Fruit fly (Drosophila melanogaster) whole organism, prepupa: ENCODE measurements around the gene Sems.

Experiments
- Blimp-1 ChIP-seq: fragments of 200-800 bp; sonication (Bioruptor generic); optimal IDR thresholded peaks from 3 replicates; lab custom pipeline; 2017; ENCODE audit warnings: missing biosample characterization, missing genetic modification characterization, mild to moderate bottlenecking, moderate library complexity, missing genetic modification reagents
- CG10669 ChIP-seq: fragments of 200-800 bp; sonication (Bioruptor generic); optimal IDR thresholded peaks from 3 replicates; lab custom pipeline; 2018; ENCODE audit warnings: missing biosample characterization, mild to moderate bottlenecking, missing genetic modification characterization, moderate library complexity
- CG11294 ChIP-seq: fragments of 200-800 bp; sonication (Bioruptor generic); IDR thresholded peaks from 2 replicates; pipeline ENCODE4 v1.3.6; 2022; ENCODE audit warnings: missing biosample characterization, missing genetic modification characterization
- CG11762 ChIP-seq: fragments of 200-800 bp; sonication (Bioruptor generic); optimal IDR thresholded peaks from 3 replicates; lab custom pipeline; 2016; ENCODE audit warnings: missing biosample characterization, missing genetic modification characterization; ENCODE audit not compliant: insufficient read depth
- CG1621 ChIP-seq: fragments of 200-800 bp; sonication (Bioruptor generic); optimal IDR thresholded peaks from 3 replicates; lab custom pipeline; 2018; ENCODE audit warnings: missing biosample characterization, mild to moderate bottlenecking, missing genetic modification characterization
- CG16779 ChIP-seq: fragments of 200-800 bp; sonication (Bioruptor generic); optimal IDR thresholded peaks from 3 replicates; lab custom pipeline; 2017; ENCODE audit warnings: missing biosample characterization, mild to moderate bottlenecking, missing genetic modification characterization
- CG3032 ChIP-seq: fragments of 200-800 bp; optimal IDR thresholded peaks from 2 replicates; lab custom pipeline; 2019; ENCODE audit warnings: missing biosample characterization, mild to moderate bottlenecking, missing genetic modification characterization, moderate library complexity
- CG31627 ChIP-seq: fragments of 200-800 bp; sonication (Bioruptor generic); optimal IDR thresholded peaks from 3 replicates; lab custom pipeline; 2016; ENCODE audit warnings: missing biosample characterization, missing genetic modification characterization
- CG32006 ChIP-seq: fragments of 200-800 bp; sonication (Bioruptor generic); optimal IDR thresholded peaks from 3 replicates; lab custom pipeline; 2017; ENCODE audit warnings: missing biosample characterization, mild to moderate bottlenecking, missing genetic modification characterization
- CG34406 ChIP-seq: fragments of 200-800 bp; sonication (Bioruptor generic); optimal IDR thresholded peaks from 3 replicates; lab custom pipeline; 2016; ENCODE audit warnings: missing biosample characterization, missing genetic modification characterization
- CG3919 ChIP-seq: fragments of 200-800 bp; sonication (Bioruptor generic); optimal IDR thresholded peaks from 3 replicates; lab custom pipeline; 2016; ENCODE audit warnings: missing biosample characterization, missing genetic modification characterization
- CG4318 ChIP-seq: fragments of 200-800 bp; sonication (Bioruptor generic); optimal IDR thresholded peaks from 3 replicates; lab custom pipeline; 2017; ENCODE audit warnings: missing biosample characterization, mild to moderate bottlenecking, missing genetic modification characterization
- CG6276 ChIP-seq: fragments of 200-800 bp; sonication (Bioruptor generic); optimal IDR thresholded peaks from 2 replicates; lab custom pipeline; 2017; ENCODE audit warnings: missing biosample characterization, mild to moderate bottlenecking, missing genetic modification characterization
- CG6792 ChIP-seq: fragments of 200-800 bp; sonication (Bioruptor generic); optimal IDR thresholded peaks from 3 replicates; lab custom pipeline; 2016; ENCODE audit warnings: missing biosample characterization, missing genetic modification characterization
- CG6854 ChIP-seq: fragments of 200-800 bp; sonication (Bioruptor generic); optimal IDR thresholded peaks from 2 replicates; lab custom pipeline; 2017; ENCODE audit warnings: missing biosample characterization, mild to moderate bottlenecking, missing genetic modification characterization
- CG7368 ChIP-seq: fragments of 200-800 bp; sonication (Bioruptor generic); optimal IDR thresholded peaks from 3 replicates; lab custom pipeline; 2016; ENCODE audit warnings: missing biosample characterization, missing genetic modification characterization
- CG8319 ChIP-seq: fragments of 200-800 bp; sonication (Bioruptor generic); optimal IDR thresholded peaks from 3 replicates; lab custom pipeline; 2016; ENCODE audit warnings: missing biosample characterization, missing genetic modification characterization
- CG8632 ChIP-seq: fragments of 200-800 bp; sonication (Bioruptor generic); optimal IDR thresholded peaks from 3 replicates; lab custom pipeline; 2016; ENCODE audit warnings: missing biosample characterization, missing genetic modification characterization
- CG9139 ChIP-seq: fragments of 200-800 bp; sonication (Bioruptor generic); optimal IDR thresholded peaks from 3 replicates; lab custom pipeline; 2017; ENCODE audit warnings: missing biosample characterization, mild to moderate bottlenecking, missing genetic modification characterization
- Eip78C ChIP-seq: fragments of 200-800 bp; sonication (Bioruptor generic); peaks from one replicate; lab custom pipeline; 2016; ENCODE audit warnings: missing biosample characterization, missing genetic modification characterization
- Eip93F ChIP-seq: fragments of 200-800 bp; sonication (Bioruptor generic); optimal IDR thresholded peaks from 2 replicates; lab custom pipeline; 2016; ENCODE audit warnings: missing biosample characterization, mild to moderate bottlenecking, missing genetic modification characterization
- Ets21C ChIP-seq: fragments of 200-800 bp; sonication (Bioruptor generic); optimal IDR thresholded peaks from 3 replicates; lab custom pipeline; 2016; ENCODE audit warnings: missing biosample characterization, missing genetic modification characterization
- Gug ChIP-seq: fragments of 200-800 bp; sonication (Bioruptor generic); IDR thresholded peaks from 2 replicates; pipeline ENCODE4 v1.3.6; 2022; ENCODE audit warnings: missing biosample characterization, missing genetic modification characterization
- Hr38 ChIP-seq: sonication (Bioruptor generic); optimal IDR thresholded peaks from 2 replicates; lab custom pipeline; 2016; ENCODE audit warnings: missing biosample characterization, missing genetic modification characterization
- Hr39 ChIP-seq: fragments of 200-800 bp; sonication (Bioruptor generic); optimal IDR thresholded peaks from 2 replicates; lab custom pipeline; 2016; ENCODE audit warnings: missing biosample characterization, missing genetic modification characterization
- Hr4 ChIP-seq: fragments of 200-800 bp; sonication (Bioruptor generic); optimal IDR thresholded peaks from 3 replicates; lab custom pipeline; 2016; ENCODE audit warnings: missing biosample characterization, missing genetic modification characterization
- Lpt ChIP-seq: fragments of 200-800 bp; sonication (Bioruptor generic); optimal IDR thresholded peaks from 3 replicates; lab custom pipeline; 2016; ENCODE audit warnings: missing biosample characterization, missing genetic modification characterization
- Met ChIP-seq: fragments of 200-800 bp; sonication (Bioruptor generic); optimal IDR thresholded peaks from 3 replicates; lab custom pipeline; 2016; ENCODE audit warnings: missing biosample characterization, missing genetic modification characterization
- OdsH ChIP-seq: fragments of 200-800 bp; sonication (Bioruptor generic); optimal IDR thresholded peaks from 3 replicates; lab custom pipeline; 2016; ENCODE audit warnings: missing biosample characterization, missing genetic modification characterization
- Smox ChIP-seq: fragments of 200-800 bp; sonication (Bioruptor generic); optimal IDR thresholded peaks from 3 replicates; lab custom pipeline; 2016; ENCODE audit warnings: missing biosample characterization, missing genetic modification characterization
- Sox102F ChIP-seq: fragments of 200-800 bp; sonication (Bioruptor generic); optimal IDR thresholded peaks from 2 replicates; lab custom pipeline; 2016; ENCODE audit warnings: missing biosample characterization, mild to moderate bottlenecking, missing genetic modification characterization
- Sox14 ChIP-seq: fragments of 200-800 bp; sonication (Bioruptor generic); optimal IDR thresholded peaks from 3 replicates; lab custom pipeline; 2016; ENCODE audit warnings: missing biosample characterization, missing genetic modification characterization
- Sox15 ChIP-seq: fragments of 200-800 bp; sonication (Bioruptor generic); optimal IDR thresholded peaks from 3 replicates; lab custom pipeline; 2016; ENCODE audit warnings: missing biosample characterization, missing genetic modification characterization
- achi ChIP-seq: fragments of 200-800 bp; sonication (Bioruptor generic); optimal IDR thresholded peaks from 3 replicates; lab custom pipeline; 2016; ENCODE audit warnings: missing biosample characterization, missing genetic modification characterization
- acj6 ChIP-seq: fragments of 200-800 bp; sonication (Bioruptor generic); optimal IDR thresholded peaks from 3 replicates; lab custom pipeline; 2016; ENCODE audit warnings: missing biosample characterization, missing genetic modification characterization
- dsx ChIP-seq: fragments of 200-800 bp; optimal IDR thresholded peaks from 3 replicates; lab custom pipeline; 2019; ENCODE audit warnings: missing biosample characterization, mild to moderate bottlenecking, missing genetic modification characterization, moderate library complexity; ENCODE audit not compliant: poor library complexity, severe bottlenecking
- eg ChIP-seq: fragments of 200-800 bp; sonication (Bioruptor generic); IDR thresholded peaks from 3 replicates; pipeline ENCODE4 v1.3.6; 2022; ENCODE audit warnings: missing biosample characterization, missing genetic modification characterization
- esn ChIP-seq: fragments of 200-800 bp; sonication (Bioruptor generic); optimal IDR thresholded peaks from 2 replicates; lab custom pipeline; 2016; ENCODE audit warnings: missing biosample characterization, mild to moderate bottlenecking, missing genetic modification characterization, moderate library complexity
- fd85E ChIP-seq: fragments of 200-800 bp; sonication (Bioruptor generic); optimal IDR thresholded peaks from 3 replicates; lab custom pipeline; 2016; ENCODE audit warnings: missing biosample characterization, missing genetic modification characterization
- fkh ChIP-seq: fragments of 200-800 bp; sonication (Bioruptor generic); optimal IDR thresholded peaks from 3 replicates; lab custom pipeline; 2017; ENCODE audit warnings: missing biosample characterization, mild to moderate bottlenecking, missing genetic modification characterization, moderate library complexity
- lz ChIP-seq: fragments of 200-800 bp; sonication (Bioruptor generic); optimal IDR thresholded peaks from 3 replicates; lab custom pipeline; 2016; ENCODE audit warnings: missing biosample characterization, missing genetic modification characterization
- net ChIP-seq: fragments of 200-800 bp; sonication (Bioruptor generic); optimal IDR thresholded peaks from 3 replicates; lab custom pipeline; 2016; ENCODE audit warnings: missing biosample characterization, missing genetic modification characterization
- salr ChIP-seq, 2 experiments: fragments of 200-800 bp; sonication (Bioruptor generic); optimal IDR thresholded peaks; 3 replicates each; lab custom pipeline; 2016 to 2018; ENCODE audit warnings: missing biosample characterization in 2 of 2, missing genetic modification characterization in 2 of 2, mild to moderate bottlenecking in 1 of 2
- ss ChIP-seq, 2 experiments: fragments of 200-800 bp; sonication (Bioruptor generic); optimal IDR thresholded peaks; 2 replicates in 1 of 2; 3 replicates in 1 of 2; lab custom pipeline; 2017 to 2018; ENCODE audit warnings: mild to moderate bottlenecking in 2 of 2, missing biosample characterization in 2 of 2, missing genetic modification characterization in 2 of 2, moderate library complexity in 1 of 2
- svp ChIP-seq: fragments of 200-800 bp; sonication (Bioruptor generic); peaks from one replicate; lab custom pipeline; 2016; ENCODE audit warnings: missing biosample characterization, missing genetic modification characterization
- topi ChIP-seq: fragments of 200-800 bp; sonication (Bioruptor generic); optimal IDR thresholded peaks from 3 replicates; lab custom pipeline; 2016; ENCODE audit warnings: missing biosample characterization, missing genetic modification characterization
- vri ChIP-seq: fragments of 200-800 bp; sonication (Bioruptor generic); optimal IDR thresholded peaks from 3 replicates; lab custom pipeline; 2016; ENCODE audit warnings: missing biosample characterization, mild to moderate bottlenecking, missing genetic modification characterization

The Sems gene

dm6 chr3L:20950136-20950499 is 6.4 kb downstream of the Sems start (continued):
- TF ChIP-seq CG32006, result peak; percentile 94
- TF ChIP-seq Hr4, result peak; percentile 92
- TF ChIP-seq CG3919 (GFP tag; lab: Kevin White, UChicago), result peak; percentile 97
- peak; percentile 97 for TF ChIP-seq topi (GFP tag; lab: Kevin White, UChicago)
- TF ChIP-seq net (GFP tag; lab: Kevin White, UChicago), result peak; percentile 93
- TF ChIP-seq Sox14 (GFP tag; lab: Kevin White, UChicago), result peak; percentile 97
- TF ChIP-seq CG7368 (GFP tag; lab: Kevin White, UChicago), result peak; percentile 86
- TF ChIP-seq achi (GFP tag; lab: Kevin White, UChicago), result peak; percentile 96
- TF ChIP-seq CG9139 (GFP tag; lab: Kevin White, UChicago), result peak; percentile 96
- TF ChIP-seq Lpt (GFP tag; lab: Kevin White, UChicago), result peak; percentile 93
- TF ChIP-seq Met (GFP tag; lab: Kevin White, UChicago), result peak; percentile 96
- TF ChIP-seq lz (GFP tag; lab: Kevin White, UChicago), result peak; percentile 96
- peak; percentile 92 for TF ChIP-seq Ets21C (GFP tag; lab: Kevin White, UChicago)
- TF ChIP-seq CG10669 (GFP tag; lab: Kevin White, UChicago), result peak; percentile 98
- peak; percentile 77 for TF ChIP-seq fd85E (GFP tag; lab: Kevin White, UChicago)
- TF ChIP-seq CG3032 (tag; lab: Kevin White, UChicago), result peak; percentile 98
- peak; percentile 95 for TF ChIP-seq CG31627 (GFP tag; lab: Kevin White, UChicago)
- TF ChIP-seq Eip78C (GFP tag; lab: Kevin White, UChicago), result peak; percentile 99
- TF ChIP-seq CG6792 (GFP tag; lab: Kevin White, UChicago), result peak; percentile 97

DNA sequence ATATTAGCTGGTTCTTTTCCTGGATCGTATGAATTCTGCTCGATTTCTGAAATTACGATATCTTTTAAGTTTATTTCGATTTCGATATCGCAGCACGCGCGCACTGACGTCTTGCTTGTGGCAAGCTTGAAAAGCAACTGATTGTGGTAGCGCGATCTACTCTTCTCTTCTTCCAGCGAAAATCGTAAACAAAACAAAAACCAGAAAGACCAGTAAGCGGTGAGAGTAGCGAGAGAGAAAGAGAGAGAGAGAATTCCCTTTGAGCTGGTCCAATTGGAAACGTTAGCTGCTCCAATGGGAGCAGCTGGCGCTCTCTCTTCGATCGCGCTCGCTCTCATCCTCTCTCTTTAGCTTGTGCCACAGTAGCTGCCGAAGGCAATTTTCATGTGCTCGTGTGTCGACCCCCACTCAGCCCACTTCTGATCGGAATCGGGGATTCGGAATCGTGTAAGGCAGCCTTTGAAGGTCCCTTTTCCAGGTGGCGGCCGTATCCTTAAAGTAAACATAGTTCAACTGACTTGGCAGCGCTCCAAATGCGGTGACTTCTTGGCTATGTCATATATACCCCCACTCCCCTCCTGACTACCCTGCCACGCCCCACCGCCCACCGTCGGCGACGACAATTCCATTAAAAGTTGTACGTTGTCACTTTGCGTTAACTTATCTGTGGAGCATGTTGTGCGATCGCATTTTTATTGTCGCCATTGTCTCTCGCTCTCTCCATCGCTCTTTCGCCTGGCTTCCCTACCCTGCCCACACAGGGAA is 7.0 kb downstream of the Sems start, which contains the start of gene fng:
fng (minus strand) TSS at position 142 of the 765 bp plus-strand sequence.
- no peak for TF ChIP-seq Hr39
- TF ChIP-seq CG6854 (GFP tag; lab: Kevin White, UChicago), result no peak
- TF ChIP-seq CG7368 (GFP tag; lab: Kevin White, UChicago), result no peak
- no peak for TF ChIP-seq acj6 (GFP tag; lab: Kevin White, UChicago)
- TF ChIP-seq dsx (GFP tag; lab: Kevin White, UChicago), result peak; percentile 13
- peak; percentile 8 for TF ChIP-seq CG8632
- peak; percentile 13 for TF ChIP-seq Sox14 (GFP tag; lab: Kevin White, UChicago)
- no peak for TF ChIP-seq fkh (GFP tag; lab: Kevin White, UChicago)
- TF ChIP-seq CG4318, result no peak
- TF ChIP-seq CG1621 (tag; lab: Kevin White, UChicago), result no peak
- TF ChIP-seq CG31627 (GFP tag; lab: Kevin White, UChicago), result no peak
- TF ChIP-seq lz (GFP tag; lab: Kevin White, UChicago), result peak; percentile 10
- TF ChIP-seq CG34406 (GFP tag; lab: Kevin White, UChicago), result peak; percentile 19
- no peak for TF ChIP-seq ss (GFP tag; optimal IDR thresholded peaks at IDR 0.05; lab: Kevin White, UChicago)
- TF ChIP-seq Blimp-1, result no peak
- TF ChIP-seq Eip78C (GFP tag; lab: Kevin White, UChicago), result peak; percentile 81
- TF ChIP-seq Eip93F (GFP tag; lab: Kevin White, UChicago), result no peak
- peak; percentile 34 for TF ChIP-seq CG6276 (GFP tag; lab: Kevin White, UChicago)
- TF ChIP-seq Ets21C (GFP tag; lab: Kevin White, UChicago), result no peak
- peak; percentile 45 for TF ChIP-seq CG16779 (tag; lab: Kevin White, UChicago)
- TF ChIP-seq CG10669 (GFP tag; lab: Kevin White, UChicago), result no peak
- no peak for TF ChIP-seq salr (GFP tag; optimal IDR thresholded peaks at IDR 0.05; lab: Kevin White, UChicago)
- peak; percentile 44; the same call in 1 of the 3 replicates for TF ChIP-seq eg (GFP tag; lab: Robert Waterston, UW)
- no peak for TF ChIP-seq Smox (GFP tag; lab: Kevin White, UChicago)
- peak; percentile 70 for TF ChIP-seq svp (GFP tag; lab: Kevin White, UChicago)
- no peak for TF ChIP-seq Gug (GFP tag; lab: Robert Waterston, UW)
- TF ChIP-seq OdsH, result no peak
- no peak for TF ChIP-seq CG8319 (GFP tag; lab: Kevin White, UChicago)
- no peak for TF ChIP-seq Sox15 (GFP tag; lab: Kevin White, UChicago)
- no peak for TF ChIP-seq Hr38 (GFP tag; lab: Kevin White, UChicago)
- TF ChIP-seq CG11294, result no peak
- TF ChIP-seq Hr4, result no peak
- no peak for TF ChIP-seq CG11762 (GFP tag; lab: Kevin White, UChicago)
- TF ChIP-seq Sox102F (GFP tag; lab: Kevin White, UChicago), result peak; percentile 48
- TF ChIP-seq Lpt (GFP tag; lab: Kevin White, UChicago), result peak; percentile 10
- no peak for TF ChIP-seq vri
- TF ChIP-seq CG32006, result no peak
- TF ChIP-seq Met (GFP tag; lab: Kevin White, UChicago), result peak; percentile 4
- peak; percentile 42 for TF ChIP-seq esn
